Worm (Caenorhabditis elegans) whole organism, L4/young adult: ENCODE data around the gene C33C12.4.
"Not testable (repeated sequence)": the region's sequence is repeated elsewhere in the genome, so short reads cannot be mapped to it uniquely, and the experiment has no call there.

Experiments used
- W03F9.2 ChIP-seq: fragments of 150-350 bp; optimal IDR thresholded peaks from 2 replicates; lab custom pipeline; 2014; ENCODE audit warnings: missing biosample characterization, missing genetic modification characterization
- dao-5 ChIP-seq: sonication (generic microtip); optimal IDR thresholded peaks from 2 replicates; lab custom pipeline; 2016; ENCODE audit warnings: missing genotype, missing genetic modification characterization, moderate library complexity, missing compliant biosample characterization
- him-1 ChIP-seq: sonication (generic microtip); optimal IDR thresholded peaks from 2 replicates; lab custom pipeline; 2016; ENCODE audit warnings: missing genotype, missing genetic modification reagents, missing genetic modification characterization, missing compliant biosample characterization

The C33C12.4 gene

ce11 chrII:2186730-2187129 lies 20.5 kb upstream of the C33C12.4 start:
- TF ChIP-seq W03F9.2 (tag; lab: Kevin White, UChicago) (no peak), him-1 (tag; lab: Kevin White, UChicago) (no peak), dao-5 (tag; lab: Kevin White, UChicago) (no peak)

DNA sequence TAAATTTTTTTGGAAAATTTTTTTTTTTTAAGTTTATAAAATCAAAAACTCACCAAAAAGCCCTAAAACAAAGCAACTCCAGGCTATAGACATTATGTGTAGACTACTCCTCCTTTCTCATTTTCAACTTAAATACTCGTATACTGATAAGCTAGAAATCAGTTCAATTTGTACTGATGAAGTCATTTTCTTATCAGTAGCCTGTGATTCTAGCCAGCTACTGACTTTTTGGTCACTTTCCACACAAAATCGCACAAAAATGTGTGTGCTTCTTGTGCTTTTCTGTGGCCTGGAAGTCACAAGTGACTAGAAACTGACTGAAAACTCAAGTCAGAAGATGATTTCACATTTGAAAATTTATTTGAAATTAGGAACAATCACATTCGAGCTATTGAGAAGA lies 20.1 kb upstream of the C33C12.4 start, which contains the start of gene gba-2:
TSS of gene gba-2 (minus strand) at position 106 of the 400 bp plus-strand sequence.
- TF ChIP-seq him-1 (tag; lab: Kevin White, UChicago): no peak

DNA sequence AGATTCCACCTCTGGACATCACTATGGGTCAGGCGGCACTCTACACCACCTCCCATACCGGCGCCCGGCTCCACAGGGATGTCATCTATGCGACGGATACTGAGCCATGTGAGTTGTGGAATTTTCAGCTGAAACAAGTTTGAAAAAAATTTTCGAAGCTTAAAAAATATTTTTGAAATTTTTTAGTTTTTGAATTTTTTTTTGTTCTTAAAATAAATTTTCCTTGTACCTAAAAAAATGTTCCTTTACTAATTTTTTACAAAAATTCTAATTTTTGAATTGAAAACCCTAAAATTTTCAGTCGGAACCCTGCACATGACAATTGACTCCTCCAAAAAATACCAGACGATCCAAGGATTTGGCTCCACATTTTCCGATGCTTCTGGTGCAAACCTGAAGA lies 11.5 kb upstream of the C33C12.4 start:
- TF ChIP-seq dao-5 (tag; lab: Kevin White, UChicago) (no peak), him-1 (tag; lab: Kevin White, UChicago) (no peak), W03F9.2 (tag; lab: Kevin White, UChicago) (no peak)

ce11 chrII:2176688-2177087 lies 10.4 kb upstream of the C33C12.4 start, which contains the start of gene gba-1:
gba-1 (plus strand) TSS chrII:2176741.
- TF ChIP-seq W03F9.2 (tag; lab: Kevin White, UChicago) (no peak), him-1 (tag; lab: Kevin White, UChicago) (no peak)

- no peak for TF ChIP-seq him-1 (tag; lab: Kevin White, UChicago)
- no peak for TF ChIP-seq W03F9.2 (tag; lab: Kevin White, UChicago)
- TF ChIP-seq dao-5 (tag; lab: Kevin White, UChicago): no peak
Measured at ce11 chrII:2175367-2175766, 9.1 kb upstream of the C33C12.4 start, which contains the start of gene C33C12.7. C33C12.7 (minus strand) TSS chrII:2175467.

- TF ChIP-seq dao-5 (tag; lab: Kevin White, UChicago) (no peak), W03F9.2 (tag; lab: Kevin White, UChicago) (no peak), him-1 (tag; lab: Kevin White, UChicago) (no peak)
Measured at ce11 chrII:2170085-2170484, 3.8 kb upstream of the C33C12.4 start, which contains the start of gene C33C12.12. C33C12.12 (minus strand) TSS chrII:2170185.

ce11 chrII:2168374-2168773 lies 2.1 kb upstream of the C33C12.4 start, which contains the start of gene fbxb-38:
fbxb-38 (minus strand) TSS chrII:2168763.
- TF ChIP-seq dao-5 (tag; lab: Kevin White, UChicago) (no peak), W03F9.2 (tag; lab: Kevin White, UChicago) (no peak), him-1 (tag; lab: Kevin White, UChicago) (no peak)

DNA sequence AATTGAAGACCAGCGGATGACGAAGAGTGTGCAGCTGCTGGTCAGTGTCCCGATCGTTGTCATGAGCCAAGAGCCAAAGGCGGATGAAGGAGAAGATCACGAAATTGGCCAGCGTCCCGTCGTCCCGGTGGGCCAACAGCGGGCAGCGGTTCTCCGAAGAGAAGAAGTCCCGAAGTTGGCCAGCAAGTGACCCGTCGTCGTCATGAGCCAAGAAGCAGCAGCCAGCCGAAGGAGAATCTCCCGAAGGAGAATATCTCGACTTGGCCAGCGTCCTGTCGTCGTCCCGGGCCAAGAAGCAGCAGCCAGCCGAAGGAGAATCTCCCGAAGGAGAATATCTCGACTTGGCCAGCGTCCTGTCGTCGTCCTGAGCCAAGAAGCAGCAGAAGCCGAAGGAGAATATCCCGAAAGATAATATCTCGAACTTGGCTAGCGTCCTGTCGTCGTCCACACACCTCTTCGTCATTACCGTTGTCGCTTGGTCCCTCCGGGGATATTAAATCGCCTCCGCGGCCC lies 2.9 kb downstream of the C33C12.4 start, which contains the start of gene C33C12.11:
TSS of gene C33C12.11 (minus strand) at position 463 of the 513 bp plus-strand sequence.
- not testable (repeated sequence) for TF ChIP-seq him-1, dao-5, W03F9.2 (tag; lab: Kevin White, UChicago)

DNA sequence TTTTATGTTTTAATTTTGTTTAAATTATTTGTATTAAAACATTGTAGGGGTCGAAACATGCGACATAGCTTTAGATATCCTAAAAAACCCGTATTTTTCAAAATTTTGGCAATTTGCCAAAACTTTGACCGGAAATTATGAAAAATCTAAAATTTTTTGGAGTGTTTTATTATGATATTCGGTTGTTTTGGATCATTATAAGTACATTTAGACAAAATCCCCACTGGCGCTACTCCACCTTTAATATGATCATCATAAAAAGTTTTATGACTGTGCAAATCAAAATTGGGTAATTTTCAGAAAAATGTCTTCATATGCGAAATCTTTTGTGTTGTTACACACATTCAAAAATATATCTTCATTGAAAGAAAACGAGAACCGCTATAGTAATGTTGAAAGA lies 12.6 kb downstream of the C33C12.4 start, which contains the start of gene math-18:
TSS of gene math-18 (plus strand) at position 301 of the 400 bp plus-strand sequence.
- TF ChIP-seq W03F9.2, dao-5, him-1 (tag; lab: Kevin White, UChicago): not testable (repeated sequence)

ce11 chrII:2152455-2152854 lies 13.8 kb downstream of the C33C12.4 start:
- TF ChIP-seq dao-5 (tag; lab: Kevin White, UChicago): no peak
- TF ChIP-seq him-1 (tag; lab: Kevin White, UChicago): no peak
- TF ChIP-seq W03F9.2 (tag; lab: Kevin White, UChicago): no peak

DNA sequence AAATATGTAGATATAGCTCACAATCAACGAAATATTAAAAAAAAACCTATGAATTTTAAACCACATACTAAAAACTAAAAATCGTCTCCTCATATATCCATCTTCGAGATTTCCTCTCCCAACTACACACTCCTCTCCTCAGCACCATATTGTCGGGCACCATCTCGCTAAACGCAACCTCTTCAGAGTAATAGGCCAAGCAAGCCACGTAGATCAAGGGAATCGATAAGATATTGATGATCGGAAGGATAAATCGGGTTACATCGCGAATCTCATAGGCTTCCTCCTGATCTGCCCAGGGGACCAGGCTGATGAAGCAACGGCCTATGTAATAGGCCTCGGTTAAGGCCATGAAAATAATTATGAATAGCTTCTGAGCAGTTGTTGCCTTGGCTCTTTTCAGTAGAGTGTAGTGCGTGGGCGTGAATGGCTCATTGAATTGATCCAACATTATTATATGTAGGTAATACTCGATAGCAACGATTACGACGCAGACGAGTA lies 15.7 kb downstream of the C33C12.4 start, which contains the start of the genes C40A11.7 and C40A11.8:
TSS of gene C40A11.7 (minus strand) at position 101 of the 501 bp plus-strand sequence.
TSS of gene C40A11.8 (minus strand) at position 451 of the 501 bp plus-strand sequence.
- TF ChIP-seq him-1 (tag; lab: Kevin White, UChicago): no peak

DNA sequence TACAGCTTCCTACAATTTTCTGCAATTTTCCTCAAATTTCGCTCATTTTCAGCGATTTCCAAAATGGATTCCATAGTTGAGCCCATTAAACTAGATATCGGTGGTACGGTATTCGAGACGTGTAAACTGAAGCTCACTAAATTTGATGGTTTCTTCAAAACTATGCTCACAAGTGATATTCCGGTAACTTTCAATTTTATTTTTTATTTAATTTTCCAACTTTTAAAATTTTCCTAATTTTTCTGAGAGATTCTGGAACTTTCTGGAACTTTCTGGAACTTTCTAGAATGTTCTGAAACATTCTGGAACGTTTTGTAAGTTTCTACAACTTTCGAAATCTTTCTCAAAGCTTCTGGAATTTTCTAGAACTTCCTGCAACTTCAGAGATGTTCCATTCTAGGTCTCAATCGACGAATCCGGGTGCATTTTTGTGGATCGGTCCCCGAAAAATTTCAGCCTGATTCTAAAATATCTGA lies 19.3 kb downstream of the C33C12.4 start, which contains the start of gene C40A11.2:
TSS of gene C40A11.2 (plus strand) at position 51 of the 476 bp plus-strand sequence.
- no peak for TF ChIP-seq him-1 (tag; lab: Kevin White, UChicago)
- TF ChIP-seq W03F9.2 (tag; lab: Kevin White, UChicago): no peak
- TF ChIP-seq dao-5 (tag; lab: Kevin White, UChicago): no peak

- TF ChIP-seq dao-5 (tag; lab: Kevin White, UChicago): no peak
- TF ChIP-seq W03F9.2 (tag; lab: Kevin White, UChicago): no peak
- no peak for TF ChIP-seq him-1 (tag; lab: Kevin White, UChicago)
Measured at ce11 chrII:2145566-2145965, 20.7 kb downstream of the C33C12.4 start, which contains the start of gene C40A11.6. C40A11.6 (minus strand) TSS chrII:2145666.
